Worm (Caenorhabditis elegans) whole organism, dauer: ENCODE data around the gene try-13.

Source experiments
- unc-62 ChIP-seq: sonication (generic microtip); optimal IDR thresholded peaks from 2 replicates; lab custom pipeline; 2017; ENCODE audit warnings: missing biosample characterization, missing genetic modification reagents, missing genetic modification characterization

Gene try-13

DNA sequence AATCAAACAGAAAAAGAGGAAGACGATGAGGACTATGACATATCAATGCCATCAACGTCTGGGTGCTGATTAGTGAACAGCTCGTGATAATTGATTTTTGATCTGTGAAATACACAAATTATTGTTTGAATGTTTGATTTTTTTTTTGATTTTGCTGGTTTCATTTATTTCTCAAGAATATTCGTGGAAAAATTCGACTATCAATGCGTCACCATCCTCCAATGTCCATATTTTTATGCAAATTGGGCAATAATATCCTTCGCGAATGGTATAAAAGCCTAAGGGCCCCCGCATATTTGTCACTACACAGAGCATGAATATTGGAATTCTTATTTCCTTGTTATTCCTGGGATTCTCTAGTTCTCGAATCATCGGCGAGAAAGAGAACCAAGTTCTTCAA, at the start of gene try-13:
Gene try-13, plus strand, starts transcription at position 301 of the 400 bp plus-strand sequence.
- no peak for TF ChIP-seq unc-62 (GFP tag; lab: Kevin White, UChicago)

ce11 chrV:7391933-7392332, 48.0 kb upstream of the try-13 start, which contains the start of gene fbxa-105:
Gene fbxa-105 (minus strand): TSS chrV:7392029.
- TF ChIP-seq unc-62 (GFP tag; lab: Kevin White, UChicago), result no peak

DNA sequence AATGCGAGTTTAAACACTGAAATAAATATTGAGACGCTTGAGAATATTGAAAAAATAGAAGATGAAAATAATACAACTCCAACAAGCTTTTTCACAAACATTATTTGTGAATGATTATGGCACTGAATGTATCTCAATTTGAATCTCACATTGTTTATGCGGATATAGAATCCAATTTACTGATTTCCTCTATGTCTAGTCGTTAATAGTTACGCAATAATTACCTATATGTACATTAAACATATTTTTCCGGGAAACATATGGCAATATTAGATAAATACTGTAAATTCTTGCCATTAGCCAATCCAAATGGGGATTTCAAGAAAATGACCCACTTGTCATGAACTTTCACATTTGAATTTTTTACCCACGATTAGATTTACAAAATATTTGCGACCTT, 44.5 kb upstream of the try-13 start, which contains the start of gene srx-9:
Gene srx-9, minus strand, starts transcription at position 101 of the 400 bp plus-strand sequence.
- no peak for TF ChIP-seq unc-62 (GFP tag; lab: Kevin White, UChicago)

- TF ChIP-seq unc-62 (GFP tag; lab: Kevin White, UChicago), result no peak
Observed at ce11 chrV:7399202-7399601, 40.7 kb upstream of the try-13 start, which contains the start of gene gst-41. Gene gst-41 (minus strand): TSS chrV:7399302.

ce11 chrV:7400095-7400494, 39.8 kb upstream of the try-13 start, which contains the start of gene cnc-9:
Gene cnc-9 (minus strand): TSS chrV:7400195.
- no peak for TF ChIP-seq unc-62 (GFP tag; lab: Kevin White, UChicago)

DNA sequence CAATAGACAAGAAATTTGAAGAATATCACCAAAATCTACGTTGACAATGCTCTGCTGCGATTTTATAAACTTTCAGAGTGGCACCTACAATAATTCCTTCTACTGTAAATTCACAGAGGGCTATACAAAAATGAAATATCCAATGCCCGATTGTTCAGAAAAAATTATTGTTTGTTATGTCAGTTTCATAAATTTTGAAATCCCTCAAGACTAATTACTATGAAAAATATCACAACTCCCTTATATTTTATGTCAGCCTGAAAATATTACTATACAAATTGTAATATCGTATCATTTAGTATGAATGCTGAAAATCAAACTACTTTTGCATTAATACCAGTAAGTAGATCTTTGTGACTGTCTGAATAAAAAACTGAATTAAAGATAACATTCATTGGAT, 39.3 kb upstream of the try-13 start, which contains the start of gene srx-60:
Gene srx-60, plus strand, starts transcription at position 301 of the 400 bp plus-strand sequence.
- TF ChIP-seq unc-62 (GFP tag; lab: Kevin White, UChicago), result no peak

DNA sequence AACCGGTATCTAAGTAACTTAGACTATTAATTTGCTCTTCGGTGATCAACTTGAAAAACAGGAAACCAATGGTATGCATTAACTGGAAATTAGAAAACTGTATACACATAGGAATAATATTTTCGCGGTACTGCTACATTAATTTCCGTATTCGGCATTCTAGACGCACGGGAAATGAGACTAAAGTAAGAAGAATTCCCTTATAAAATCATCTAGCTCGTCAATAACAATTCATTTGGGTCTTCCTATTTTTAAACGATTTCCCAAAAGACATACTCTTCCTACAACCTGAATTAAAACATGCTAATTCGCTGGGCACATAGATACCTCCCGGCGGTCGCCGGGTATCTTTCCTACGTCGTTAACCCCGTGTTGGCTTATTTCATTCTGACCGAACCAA, 37.6 kb upstream of the try-13 start, which contains the start of gene srj-13:
Gene srj-13, plus strand, starts transcription at position 301 of the 400 bp plus-strand sequence.
- TF ChIP-seq unc-62 (GFP tag; lab: Kevin White, UChicago), result no peak

- no peak for TF ChIP-seq unc-62 (GFP tag; lab: Kevin White, UChicago)
Observed at ce11 chrV:7403501-7403900, 36.4 kb upstream of the try-13 start.

DNA sequence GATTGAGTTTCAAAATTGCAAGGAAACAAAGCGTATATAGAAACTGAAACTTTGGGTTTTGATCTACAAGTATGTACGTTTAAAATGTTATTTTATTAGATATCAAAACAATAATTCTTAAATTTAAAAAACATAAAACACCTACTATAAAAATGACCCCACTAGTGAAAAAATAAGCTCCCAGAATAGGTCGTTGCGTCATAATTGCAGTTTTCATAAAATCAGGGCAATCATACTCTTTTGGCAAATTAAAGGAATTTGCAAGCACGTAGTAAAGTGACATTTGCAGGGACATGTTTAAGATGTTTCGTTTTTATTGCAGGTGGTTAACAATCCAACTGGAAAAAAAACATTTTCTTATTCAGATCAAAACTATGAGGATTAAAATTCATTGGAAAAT, 31.4 kb upstream of the try-13 start, which contains the start of gene srt-6:
Gene srt-6, minus strand, starts transcription at position 295 of the 400 bp plus-strand sequence.
- TF ChIP-seq unc-62 (GFP tag; lab: Kevin White, UChicago), result no peak

DNA sequence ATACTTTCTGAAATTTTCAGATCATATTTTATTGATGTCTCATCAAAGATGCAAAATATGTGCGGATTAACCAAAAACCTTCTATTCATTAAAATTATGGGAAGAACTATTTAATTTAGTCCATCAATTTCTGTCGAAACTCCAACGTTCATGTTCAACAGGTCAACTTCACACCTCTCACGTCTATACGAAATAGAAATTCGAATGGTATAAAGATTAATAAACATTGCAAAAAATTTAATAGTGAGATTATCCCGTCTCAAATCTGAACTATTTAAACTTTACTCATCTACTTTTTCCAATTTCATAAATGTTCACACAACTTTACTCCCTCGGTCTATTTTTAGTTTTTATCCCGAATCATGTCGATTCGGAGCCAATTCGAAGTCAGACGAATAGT, 30.3 kb upstream of the try-13 start, which contains the start of gene R13D7.2:
Gene R13D7.2, plus strand, starts transcription at position 301 of the 400 bp plus-strand sequence.
- TF ChIP-seq unc-62 (GFP tag; lab: Kevin White, UChicago), result no peak

ce11 chrV:7411695-7412094, 28.2 kb upstream of the try-13 start, which contains the start of gene str-41:
Gene str-41 (plus strand): TSS chrV:7411995.
- TF ChIP-seq unc-62 (GFP tag; lab: Kevin White, UChicago), result no peak

- no peak for TF ChIP-seq unc-62 (GFP tag; lab: Kevin White, UChicago)
Observed at ce11 chrV:7413107-7413774, 26.7 kb upstream of the try-13 start, which contains the start of gene F18E3.11. Gene F18E3.11 (plus strand): TSS chrV:7413482.

- TF ChIP-seq unc-62 (GFP tag; lab: Kevin White, UChicago), result no peak
Observed at ce11 chrV:7414909-7415308, 25.0 kb upstream of the try-13 start, which contains the start of gene F18E3.12. Gene F18E3.12 (plus strand): TSS chrV:7414985.

DNA sequence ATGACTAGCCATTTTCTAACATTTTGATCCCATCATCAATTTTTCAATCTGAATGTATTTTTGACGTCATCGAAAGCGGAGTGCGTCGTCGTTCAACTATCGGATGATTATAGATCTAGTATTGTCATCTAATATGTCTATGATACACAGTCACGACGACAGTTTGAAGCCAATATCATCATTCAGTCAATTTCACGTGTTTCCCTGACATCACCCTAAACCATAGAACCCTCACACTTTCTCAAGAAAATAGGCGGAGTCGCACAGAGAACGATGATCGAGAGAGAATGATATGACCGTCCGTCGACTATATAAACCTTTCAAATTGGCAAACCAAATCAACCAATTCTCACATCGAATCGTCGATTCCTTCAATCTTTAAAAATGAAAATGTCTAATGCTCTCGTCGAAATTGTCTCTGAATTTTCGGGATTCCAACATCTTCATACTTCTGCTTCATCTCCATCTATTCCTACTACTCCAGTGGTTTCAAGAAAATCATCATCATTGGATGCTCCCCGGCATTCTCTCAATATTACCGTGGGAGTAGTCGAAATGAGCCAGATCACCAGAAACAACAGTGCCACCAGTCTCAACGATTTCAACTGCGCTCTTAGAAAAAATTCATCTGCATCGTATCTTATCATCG, 24.0 kb upstream of the try-13 start, which contains the start of gene F18E3.13:
Gene F18E3.13, plus strand, starts transcription at position 385 of the 649 bp plus-strand sequence.
- no peak for TF ChIP-seq unc-62 (GFP tag; lab: Kevin White, UChicago)

DNA sequence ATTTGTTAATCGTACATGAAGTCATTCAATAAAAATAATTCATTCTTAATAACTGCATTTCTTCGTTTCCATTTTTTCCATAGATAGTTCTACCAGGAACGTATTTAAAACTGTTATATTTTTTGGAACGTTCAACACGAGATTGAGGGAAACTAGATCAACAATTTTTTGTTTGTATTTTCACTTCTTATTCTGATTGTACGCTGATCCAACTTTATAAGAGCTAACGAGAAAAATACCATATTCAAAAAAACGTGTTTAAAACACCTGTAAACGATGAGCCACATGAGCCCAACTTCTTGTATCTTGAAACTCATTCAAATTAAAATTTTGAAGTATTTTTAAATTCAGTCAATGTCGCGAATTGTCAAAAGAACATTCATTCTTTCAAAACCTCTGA, 23.3 kb upstream of the try-13 start:
- no peak for TF ChIP-seq unc-62 (GFP tag; lab: Kevin White, UChicago)
